Fruit fly (Drosophila melanogaster): ENCODE measurements around the gene Grl36b.
A peak's percentile ranks its signal among the peaks of the same experiment; 100 is the strongest.

Grl36b gene

dm6 chr2L:18150393-18151133, 25.0 kb upstream of the Grl36b start (continued):
- no peak for TF ChIP-seq ATbp (GFP tag; optimal IDR thresholded peaks at IDR 0.05)
- TF ChIP-seq Rfx (GFP tag; IDR thresholded peaks at IDR 0.05): peak; percentile 82; the same call in 1 of the 2 replicates
- no peak for TF ChIP-seq klu (GFP tag; IDR thresholded peaks at IDR 0.05)
- TF ChIP-seq sc (optimal IDR thresholded peaks at IDR 0.05): no peak
- TF ChIP-seq sc (GFP tag; optimal IDR thresholded peaks at IDR 0.05): no peak
- TF ChIP-seq GATAe (GFP tag; conservative IDR thresholded peaks at IDR 0.05): peak; percentile 23; the same call in 1 of the 2 replicates
- no peak for TF ChIP-seq MTF-1 (GFP tag; optimal IDR thresholded peaks at IDR 0.05; ENCODE audit: borderline replicate concordance)
- no peak for TF ChIP-seq CG16863 (GFP tag; optimal IDR thresholded peaks at IDR 0.05)
- no peak for TF ChIP-seq CG17802 (tag; optimal IDR thresholded peaks at IDR 0.05)
- TF ChIP-seq ranshi (GFP tag; IDR thresholded peaks at IDR 0.05): peak; percentile 51; the same call in 1 of the 2 replicates
- peak; percentile 39 for TF ChIP-seq CG7839 (tag; optimal IDR thresholded peaks at IDR 0.05)
- TF ChIP-seq mirr (GFP tag; optimal IDR thresholded peaks at IDR 0.05): peak; percentile 7
- TF ChIP-seq Atf6 (GFP tag; IDR thresholded peaks at IDR 0.05): peak; percentile 26; the same call in 1 of the 2 replicates
- peak; percentile 92 for TF ChIP-seq CG12769 (tag; optimal IDR thresholded peaks at IDR 0.05)
- no peak for TF ChIP-seq CHES-1-like (GFP tag; optimal IDR thresholded peaks at IDR 0.05)
- no peak for TF ChIP-seq CG30403 (GFP tag; optimal IDR thresholded peaks at IDR 0.05)
- TF ChIP-seq CG2678 (tag; optimal IDR thresholded peaks at IDR 0.05): peak; percentile 47
- peak; percentile 57; the same call in 1 of the 2 replicates for TF ChIP-seq chm (GFP tag; IDR thresholded peaks at IDR 0.05)
- TF ChIP-seq ase (GFP tag; IDR thresholded peaks at IDR 0.05): no peak; the same call in 1 of the 3 replicates
- no peak for TF ChIP-seq CG5953 (GFP tag; IDR thresholded peaks at IDR 0.05)
- peak in 1 of 2 experiments; percentile 16 for TF ChIP-seq bsh (GFP tag; optimal IDR thresholded peaks at IDR 0.05)
- no peak for TF ChIP-seq CG8089 (GFP tag; optimal IDR thresholded peaks at IDR 0.05)
- peak; percentile 28; the same call in 1 of the 2 replicates for TF ChIP-seq CG10366 (GFP tag; IDR thresholded peaks at IDR 0.05)
- no peak for TF ChIP-seq CG14860 (GFP tag; IDR thresholded peaks at IDR 0.05; ENCODE audit: partially characterized antibody)
- peak in 1 of 2 experiments; percentile 48 for TF ChIP-seq Pdp1 (GFP tag; optimal IDR thresholded peaks at IDR 0.05)
- peak; percentile 57; the same call in 1 of the 2 replicates for TF ChIP-seq sisA (GFP tag; IDR thresholded peaks at IDR 0.05)
- TF ChIP-seq Hsf (GFP tag; optimal IDR thresholded peaks at IDR 0.05): no peak
- TF ChIP-seq sqz (GFP tag; optimal IDR thresholded peaks at IDR 0.05): no peak
- TF ChIP-seq org-1 (GFP tag; optimal IDR thresholded peaks at IDR 0.05): peak; percentile 5
- TF ChIP-seq Awh (GFP tag; IDR thresholded peaks at IDR 0.05): no peak
- TF ChIP-seq croc (GFP tag; conservative IDR thresholded peaks at IDR 0.05): no peak
- TF ChIP-seq C15 (GFP tag; IDR thresholded peaks at IDR 0.05): no peak
- peak; percentile 5 for TF ChIP-seq pros (GFP tag; optimal IDR thresholded peaks at IDR 0.05)
- peak; percentile 11; the same call in 1 of the 2 replicates for TF ChIP-seq CG7372 (GFP tag; IDR thresholded peaks at IDR 0.05)
- TF ChIP-seq jumu (GFP tag; optimal IDR thresholded peaks at IDR 0.05): peak; percentile 20
- peak; percentile 42; the same call in 1 of the 2 replicates for TF ChIP-seq lmd (GFP tag; IDR thresholded peaks at IDR 0.05)
- TF ChIP-seq Dbx (GFP tag; IDR thresholded peaks at IDR 0.05): peak; percentile 59; the same call in 2 of the 3 replicates
- peak; percentile 1 for TF ChIP-seq B-H2 (GFP tag; optimal IDR thresholded peaks at IDR 0.05)
- no peak for TF ChIP-seq Jarid2 (GFP tag; optimal IDR thresholded peaks at IDR 0.05)
- TF ChIP-seq HLH3B (GFP tag; IDR thresholded peaks at IDR 0.05): peak; percentile 57
- no peak for TF ChIP-seq Nf-YB (GFP tag; optimal IDR thresholded peaks at IDR 0.05)
- peak; percentile 30; the same call in 1 of the 2 replicates for TF ChIP-seq Taf1 (GFP tag; IDR thresholded peaks at IDR 0.05)
- TF ChIP-seq fru (optimal IDR thresholded peaks at IDR 0.05): no peak
- peak; percentile 46 for TF ChIP-seq sob (GFP tag; IDR thresholded peaks at IDR 0.05)
- no peak for TF ChIP-seq CG3163 (GFP tag; optimal IDR thresholded peaks at IDR 0.05)
- no peak; the same call in 2 of the 3 replicates for TF ChIP-seq CG34422 (GFP tag; IDR thresholded peaks at IDR 0.05)
- peak; percentile 66 for TF ChIP-seq NFAT (GFP tag; IDR thresholded peaks at IDR 0.05)
- TF ChIP-seq ken (GFP tag; IDR thresholded peaks at IDR 0.05): 0 out of 3 replicates have a peak, but pooled peaks have one; percentile 34
- no peak for TF ChIP-seq YL-1 (GFP tag; optimal IDR thresholded peaks at IDR 0.05)
- TF ChIP-seq CTCF (GFP tag; optimal IDR thresholded peaks at IDR 0.05): no peak
- TF ChIP-seq H15 (GFP tag; IDR thresholded peaks at IDR 0.05): peak; percentile 61; the same call in 1 of the 3 replicates
